Fruit fly (Drosophila melanogaster): ENCODE results near the gene CG14294.
A peak's percentile ranks its signal among the peaks of the same experiment; 100 is the strongest.

Gene CG14294

DNA sequence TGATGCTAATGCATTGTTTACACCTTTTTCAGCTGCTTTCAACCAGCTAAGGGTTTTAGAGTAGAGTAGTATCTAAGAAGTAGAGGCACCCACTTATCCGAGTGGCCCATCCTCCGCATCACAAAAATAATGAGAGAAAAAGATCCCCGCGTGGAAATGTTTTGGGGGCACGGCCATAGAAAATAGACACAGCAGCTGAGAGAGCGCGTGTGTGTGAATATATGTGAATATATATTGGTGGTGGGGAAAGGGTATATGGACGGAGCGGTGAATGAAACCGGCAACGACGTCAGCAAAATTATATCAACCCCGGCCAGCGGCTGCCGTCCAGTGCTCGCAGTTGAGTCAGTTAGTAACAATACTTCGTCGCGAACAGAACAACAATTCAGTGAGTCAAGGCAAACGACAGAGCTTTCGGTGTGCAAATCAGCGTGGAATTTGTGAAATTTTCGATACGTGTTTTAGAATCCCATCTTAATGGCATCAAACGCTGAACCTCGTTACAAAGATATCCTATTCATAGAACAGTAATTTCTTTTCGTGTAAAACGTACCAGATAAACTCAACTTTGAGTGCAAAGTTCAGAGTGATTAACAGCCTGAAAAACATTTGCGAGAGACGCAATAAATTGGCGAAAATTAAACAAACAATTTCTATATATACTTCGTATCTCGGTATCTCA, 12.7 kb upstream of the CG14294 start, which contains the start of gene Xrp1 (continued):
- TF ChIP-seq CG9215 (GFP tag; IDR thresholded peaks at IDR 0.05) (peak; percentile 25; the same call in 1 of the 2 replicates), CG6175 (GFP tag; IDR thresholded peaks at IDR 0.05) (peak; percentile 58; the same call in 1 of the 3 replicates), Doc3 (GFP tag; IDR thresholded peaks at IDR 0.05; ENCODE audit: partially characterized antibody) (no peak), CG4820 (GFP tag; optimal IDR thresholded peaks at IDR 0.05) (no peak), sr (GFP tag; IDR thresholded peaks at IDR 0.05) (no peak), CG34422 (GFP tag; IDR thresholded peaks at IDR 0.05) (peak; percentile 57; the same call in 1 of the 3 replicates), CG18619 (GFP tag; optimal IDR thresholded peaks at IDR 0.05) (peak; percentile 14), NfI (GFP tag; optimal IDR thresholded peaks at IDR 0.05) (peak; percentile 17), row (GFP tag; IDR thresholded peaks at IDR 0.05) (peak; percentile 41), CG17385 (GFP tag; optimal IDR thresholded peaks at IDR 0.05) (no peak), slp2 (GFP tag; optimal IDR thresholded peaks at IDR 0.05) (no peak), gem (tag; optimal IDR thresholded peaks at IDR 0.05) (peak; percentile 10), CG1603 (tag; optimal IDR thresholded peaks at IDR 0.05) (peak; percentile 5), CG11085 (GFP tag; IDR thresholded peaks at IDR 0.05) (no peak), pb (GFP tag; optimal IDR thresholded peaks at IDR 0.05) (no peak), CG13287 (GFP tag; IDR thresholded peaks at IDR 0.05; ENCODE audit: partially characterized antibody) (no peak), HHEX (GFP tag; optimal IDR thresholded peaks at IDR 0.05) (no peak), CG34224 (GFP tag; IDR thresholded peaks at IDR 0.05; ENCODE audit: partially characterized antibody) (no peak), CG12769 (tag; optimal IDR thresholded peaks at IDR 0.05) (peak; percentile 54), HLHmδ (GFP tag; optimal IDR thresholded peaks at IDR 0.05) (no peak), chif (GFP tag; optimal IDR thresholded peaks at IDR 0.05) (no peak), tio (GFP tag; optimal IDR thresholded peaks at IDR 0.05) (no peak), CG9817 (tag; optimal IDR thresholded peaks at IDR 0.05) (peak; percentile 8), sd (tag; optimal IDR thresholded peaks at IDR 0.05) (peak; percentile 45), eve (GFP tag; optimal IDR thresholded peaks at IDR 0.05) (no peak), mirr (GFP tag; optimal IDR thresholded peaks at IDR 0.05) (peak; percentile 12), CG13296 (GFP tag; optimal IDR thresholded peaks at IDR 0.05) (no peak), CG34376 (GFP tag; optimal IDR thresholded peaks at IDR 0.05) (peak; percentile 14), Dbx (GFP tag; IDR thresholded peaks at IDR 0.05) (peak; percentile 44; the same call in 1 of the 3 replicates), CG32532 (GFP tag; IDR thresholded peaks at IDR 0.05) (peak; percentile 43), pros (GFP tag; optimal IDR thresholded peaks at IDR 0.05) (peak; percentile 25), dan (GFP tag; IDR thresholded peaks at IDR 0.05) (no peak), Xrp1 (GFP tag; IDR thresholded peaks at IDR 0.05) (peak; percentile 40; the same call in 1 of the 2 replicates), trh (GFP tag; optimal IDR thresholded peaks at IDR 0.05) (no peak), Hmr (GFP tag; optimal IDR thresholded peaks at IDR 0.05) (no peak), CG15479 (GFP tag; optimal IDR thresholded peaks at IDR 0.05) (no peak), pzg (GFP tag; optimal IDR thresholded peaks at IDR 0.05) (no peak), CG8388 (GFP tag; optimal IDR thresholded peaks at IDR 0.05) (no peak), crp (GFP tag; optimal IDR thresholded peaks at IDR 0.05) (peak in 1 of 2 experiments; percentile 32), cg (GFP tag; optimal IDR thresholded peaks at IDR 0.05) (peak; percentile 52), CG10274 (GFP tag; optimal IDR thresholded peaks at IDR 0.05) (peak; percentile 63), sna (GFP tag; IDR thresholded peaks at IDR 0.05; ENCODE audit: partially characterized antibody) (no peak), Nf-YC (tag; optimal IDR thresholded peaks at IDR 0.05) (no peak), CG5245 (GFP tag; optimal IDR thresholded peaks at IDR 0.05) (no peak), CG7357 (GFP tag; IDR thresholded peaks at IDR 0.05) (peak; percentile 51; the same call in 2 of the 3 replicates), dysf (GFP tag; IDR thresholded peaks at IDR 0.05) (peak; percentile 54; the same call in 2 of the 3 replicates), Abd-B (GFP tag; optimal IDR thresholded peaks at IDR 0.05) (no peak), sisA (GFP tag; IDR thresholded peaks at IDR 0.05) (peak; percentile 28; the same call in 1 of the 2 replicates), CG10462 (GFP tag; optimal IDR thresholded peaks at IDR 0.05) (no peak)

Data from whole organism, embryonic.